Fruit fly (Drosophila melanogaster): ENCODE results near the gene pie.

Gene pie

dm6 chr2L:10430802-10431476, 8.4 kb upstream of the pie start, which contains the start of the genes Bug22 and TfIIB (continued):
- TF ChIP-seq CG10543 (GFP tag; optimal IDR thresholded peaks at IDR 0.05) (peak; percentile 80), Max (GFP tag; optimal IDR thresholded peaks at IDR 0.05) (peak; percentile 85), CG5245 (GFP tag; optimal IDR thresholded peaks at IDR 0.05) (peak; percentile 67), CG30431 (GFP tag; optimal IDR thresholded peaks at IDR 0.05) (no peak), Ravus (GFP tag; IDR thresholded peaks at IDR 0.05) (peak; percentile 19; the same call in 1 of the 2 replicates), Awh (GFP tag; IDR thresholded peaks at IDR 0.05) (0 out of 2 replicates have a peak, but pooled peaks have one; percentile 37), CG10267 (tag; optimal IDR thresholded peaks at IDR 0.05) (peak; percentile 56), CG4328 (GFP tag; optimal IDR thresholded peaks at IDR 0.05) (peak; percentile 44), CG9797 (GFP tag; optimal IDR thresholded peaks at IDR 0.05) (peak; percentile 32), ttk (GFP tag; IDR thresholded peaks at IDR 0.05) (peak; percentile 61), CG17328 (GFP tag; IDR thresholded peaks at IDR 0.05) (peak; percentile 71; the same call in 1 of the 2 replicates), CG1529 (GFP tag; optimal IDR thresholded peaks at IDR 0.05) (peak; percentile 6), CHES-1-like (GFP tag; optimal IDR thresholded peaks at IDR 0.05) (peak; percentile 81), oc (tag; optimal IDR thresholded peaks at IDR 0.05) (no peak), Antp (GFP tag; optimal IDR thresholded peaks at IDR 0.05) (peak; percentile 71), CG12391 (tag; optimal IDR thresholded peaks at IDR 0.05) (peak; percentile 88), CG12155 (GFP tag; optimal IDR thresholded peaks at IDR 0.05) (peak; percentile 72), CG6272 (GFP tag; IDR thresholded peaks at IDR 0.05) (peak; percentile 41; the same call in 1 of the 2 replicates), CG2199 (GFP tag; IDR thresholded peaks at IDR 0.05) (no peak), CG7271 (tag; optimal IDR thresholded peaks at IDR 0.05) (peak; percentile 6), CG15514 (GFP tag; optimal IDR thresholded peaks at IDR 0.05) (peak; percentile 71), Fer3 (tag; optimal IDR thresholded peaks at IDR 0.05) (peak; percentile 70), CrebB (tag; optimal IDR thresholded peaks at IDR 0.05) (peak; percentile 14), phol (tag; optimal IDR thresholded peaks at IDR 0.05) (peak; percentile 74), H2.0 (GFP tag; IDR thresholded peaks at IDR 0.05) (peak; percentile 64), CG12942 (GFP tag; optimal IDR thresholded peaks at IDR 0.05) (peak; percentile 71), vfl (GFP tag; optimal IDR thresholded peaks at IDR 0.05) (peak; percentile 68), esg (GFP tag; conservative IDR thresholded peaks at IDR 0.05) (peak; percentile 41; the same call in 1 of the 2 replicates), bowl (GFP tag; IDR thresholded peaks at IDR 0.05) (no peak), CG32772 (GFP tag; IDR thresholded peaks at IDR 0.05) (peak; percentile 45; the same call in 1 of the 2 replicates), CG30020 (tag; optimal IDR thresholded peaks at IDR 0.05) (peak; percentile 98), CoRest (tag; optimal IDR thresholded peaks at IDR 0.05) (peak; percentile 76), CG2889 (GFP tag; IDR thresholded peaks at IDR 0.05) (peak; percentile 64; the same call in 1 of the 3 replicates), MBD-R2 (GFP tag; IDR thresholded peaks at IDR 0.05) (peak; percentile 89), CG4730 (GFP tag; IDR thresholded peaks at IDR 0.05) (peak; percentile 32; the same call in 1 of the 2 replicates), Lhr (GFP tag; optimal IDR thresholded peaks at IDR 0.05) (peak; percentile 26), Pdp1 (GFP tag; optimal IDR thresholded peaks at IDR 0.05) (peak; percentile 57 to 93), gsb (GFP tag; IDR thresholded peaks at IDR 0.05) (0 out of 2 replicates have a peak, but pooled peaks have one; percentile 30), zen (tag; optimal IDR thresholded peaks at IDR 0.05) (peak; percentile 46), CG15073 (GFP tag; optimal IDR thresholded peaks at IDR 0.05) (no peak), Aef1 (GFP tag; IDR thresholded peaks at IDR 0.05) (peak; percentile 66; the same call in 2 of the 3 replicates), CG1602 (GFP tag; optimal IDR thresholded peaks at IDR 0.05) (peak; percentile 71), Dref (GFP tag; IDR thresholded peaks at IDR 0.05) (peak; percentile 67), NFAT (GFP tag; IDR thresholded peaks at IDR 0.05) (peak; percentile 76; the same call in 1 of the 2 replicates), CG13296 (GFP tag; optimal IDR thresholded peaks at IDR 0.05) (peak; percentile 62), HHEX (GFP tag; optimal IDR thresholded peaks at IDR 0.05) (peak; percentile 48), Gug (GFP tag; IDR thresholded peaks at IDR 0.05) (peak; percentile 65; the same call in 2 of the 4 replicates), Sry-δ (GFP tag; optimal IDR thresholded peaks at IDR 0.05) (peak; percentile 74), ranshi (GFP tag; IDR thresholded peaks at IDR 0.05) (0 out of 2 replicates have a peak, but pooled peaks have one; percentile 64)
